Worm (Caenorhabditis elegans) whole organism, midembryonic: ENCODE data around the gene B0272.3.

ENCODE experiments used
- T22C8.4 ChIP-seq: fragments of 200-800 bp; sonication (Bioruptor generic); IDR thresholded peaks from 2 replicates; pipeline ENCODE4 v1.3.6; 2022; ENCODE audit warnings: missing genetic modification characterization, missing compliant biosample characterization
- cog-1 ChIP-seq: sonication (generic microtip); optimal IDR thresholded peaks from 2 replicates; lab custom pipeline; 2016; ENCODE audit warnings: missing genetic modification characterization, missing compliant biosample characterization
- flt-1 ChIP-seq: fragments of 200-800 bp; sonication (Bioruptor generic); IDR thresholded peaks from 2 replicates; pipeline ENCODE4 v1.3.6; 2022; ENCODE audit warnings: missing genetic modification characterization, missing compliant biosample characterization
- klf-2 ChIP-seq: fragments of 200-800 bp; sonication (Bioruptor generic); conservative IDR thresholded peaks from 2 replicates; pipeline ENCODE4 v1.3.6; 2022; ENCODE audit warnings: missing genetic modification reagents, missing genetic modification characterization, missing compliant biosample characterization
- med-1 ChIP-seq: sonication (generic microtip); optimal IDR thresholded peaks from 2 replicates; lab custom pipeline; 2017; ENCODE audit warnings: missing genetic modification characterization, mild to moderate bottlenecking, missing compliant biosample characterization, antibody characterized with exemption, missing genetic modification reagents; ENCODE audit not compliant: insufficient read depth
- ref-1 ChIP-seq: fragments of 200-800 bp; sonication (Bioruptor generic); conservative IDR thresholded peaks from 2 replicates; pipeline ENCODE4 v1.3.6; 2022; ENCODE audit warnings: missing genetic modification reagents, missing genetic modification characterization, missing compliant biosample characterization
- tab-1 ChIP-seq: fragments of 200-800 bp; sonication (Bioruptor generic); IDR thresholded peaks from 2 replicates; pipeline ENCODE4 v1.3.6; 2022; ENCODE audit warnings: missing genetic modification characterization, missing compliant biosample characterization
- ztf-23 ChIP-seq: fragments of 200-800 bp; sonication (Bioruptor generic); IDR thresholded peaks from 2 replicates; pipeline ENCODE4 v1.3.6; 2022; ENCODE audit warnings: missing genetic modification reagents, missing genetic modification characterization, missing compliant biosample characterization
- ztf-29 ChIP-seq: fragments of 200-800 bp; sonication (Bioruptor generic); IDR thresholded peaks from 2 replicates; pipeline ENCODE4 v1.3.6; 2022; ENCODE audit warnings: missing genetic modification reagents, missing genetic modification characterization, missing compliant biosample characterization

DNA sequence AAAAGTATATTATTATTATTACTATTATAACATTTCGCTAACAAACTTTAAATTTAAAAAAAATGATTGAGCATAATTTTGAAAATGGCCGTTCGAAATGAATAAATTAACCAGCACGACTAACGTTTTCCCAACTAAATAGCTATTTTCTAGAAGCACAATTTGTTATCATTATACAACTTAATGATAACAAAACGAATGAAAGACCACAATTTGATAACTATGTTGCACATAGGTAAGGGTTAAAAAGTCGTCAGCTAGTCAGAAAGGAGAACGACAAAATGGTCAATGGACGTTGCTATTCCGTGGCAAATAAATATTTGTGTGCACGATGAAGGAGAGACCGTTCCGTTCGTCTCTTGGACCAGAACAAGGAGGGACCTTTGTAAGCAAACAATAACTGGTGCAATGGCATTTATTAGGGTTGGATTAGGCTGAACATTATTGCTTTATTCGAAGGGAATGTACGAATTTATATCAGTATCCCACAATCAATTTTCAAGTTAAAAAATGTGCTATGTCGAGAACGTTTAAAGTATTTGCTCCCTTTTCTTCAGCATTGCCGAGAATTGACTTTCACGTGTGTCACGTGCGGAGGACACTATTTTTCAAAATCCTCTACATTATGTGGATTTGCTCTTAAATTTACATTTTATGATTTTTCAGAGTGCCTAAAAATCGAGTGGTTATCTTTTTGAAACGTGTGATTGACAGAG, 21.4 kb downstream of the B0272.3 start, which contains the start of gene ZK899.3:
- TF ChIP-seq tab-1 (GFP tag; lab: Robert Waterston, UW) (no peak), klf-2 (no peak), flt-1 (no peak), T22C8.4 (GFP tag; lab: Robert Waterston, UW) (no peak), cog-1 (tag; lab: Kevin White, UChicago) (no peak), ztf-23 (no peak), ztf-29 (no peak), med-1 (GFP tag; lab: Kevin White, UChicago) (no peak), ref-1 (GFP tag; lab: Robert Waterston, UW) (no peak)
